Worm (Caenorhabditis elegans) whole organism, L4/young adult: ENCODE measurements around the gene ribo-1.

Experiments used
- W03F9.2 ChIP-seq: fragments of 150-350 bp; optimal IDR thresholded peaks from 2 replicates; lab custom pipeline; 2014; ENCODE audit warnings: missing biosample characterization, missing genetic modification characterization
- dao-5 ChIP-seq: sonication (generic microtip); optimal IDR thresholded peaks from 2 replicates; lab custom pipeline; 2016; ENCODE audit warnings: missing genotype, missing genetic modification characterization, moderate library complexity, missing compliant biosample characterization
- him-1 ChIP-seq: sonication (generic microtip); optimal IDR thresholded peaks from 2 replicates; lab custom pipeline; 2016; ENCODE audit warnings: missing genotype, missing genetic modification reagents, missing genetic modification characterization, missing compliant biosample characterization

DNA sequence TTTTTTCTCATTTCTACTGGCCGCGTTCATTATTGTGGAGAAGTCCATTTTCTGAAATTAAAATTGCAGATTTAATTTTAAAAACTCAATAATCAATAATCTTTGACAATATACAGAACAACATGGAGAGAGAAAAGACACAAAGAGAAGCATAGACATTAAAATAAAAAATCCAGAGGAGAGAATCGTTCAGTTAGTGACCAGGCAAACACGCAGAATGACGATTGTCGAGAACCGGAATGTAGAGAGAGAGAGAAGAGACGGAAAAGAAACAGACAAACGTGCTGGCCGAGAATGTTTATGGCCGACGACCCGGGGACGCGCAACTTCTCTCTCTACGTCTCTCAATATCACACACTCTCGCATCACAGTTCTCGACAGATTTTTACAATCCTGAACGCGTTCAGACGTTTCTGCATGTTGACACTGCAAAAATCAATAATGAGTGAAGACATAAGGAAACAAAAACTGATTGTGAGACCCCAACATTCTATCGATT, 22.8 kb upstream of the ribo-1 start, which contains the start of the genes T05A12.3 and T05A12.4:
- TF ChIP-seq dao-5 (tag; lab: Kevin White, UChicago) = no peak
- no peak for TF ChIP-seq him-1
- no peak for TF ChIP-seq W03F9.2 (tag; lab: Kevin White, UChicago)
